Worm (Caenorhabditis elegans) whole organism, L4 larva: Measurements from ENCODE around the gene ethe-1.
A peak's percentile ranks its signal among the peaks of the same experiment; 100 is the strongest.

ENCODE experiments used
- F10B5.3 ChIP-seq: sonication (generic microtip); optimal IDR thresholded peaks from 2 replicates; lab custom pipeline; 2016; ENCODE audit warnings: mild to moderate bottlenecking, missing genetic modification characterization, missing compliant biosample characterization
- F44E2.7 ChIP-seq: fragments of 200-800 bp; sonication (Bioruptor generic); IDR thresholded peaks from 2 replicates; pipeline ENCODE4 v2.1.2; 2022; ENCODE audit warnings: missing genetic modification characterization, missing compliant biosample characterization
- Y105C5A.15 ChIP-seq: fragments of 200-800 bp; sonication (Bioruptor generic); IDR thresholded peaks from 2 replicates; pipeline ENCODE4 v1.3.6; 2022; ENCODE audit warnings: missing genetic modification characterization, missing compliant biosample characterization
- Y48G9A.11 ChIP-seq: fragments of 200-800 bp; sonication (Bioruptor generic); IDR thresholded peaks from 2 replicates; pipeline ENCODE4 v1.3.6; 2022; ENCODE audit warnings: missing genetic modification reagents, missing genetic modification characterization, missing compliant biosample characterization
- Y75B8A.6 ChIP-seq: fragments of 200-800 bp; sonication (Bioruptor generic); IDR thresholded peaks from 2 replicates; pipeline ENCODE4 v1.3.6; 2022; ENCODE audit warnings: missing genetic modification reagents, missing genetic modification characterization, missing compliant biosample characterization
- ZK546.5 ChIP-seq, 2 experiments: sonication (generic microtip); optimal IDR thresholded peaks; 2 replicates each; lab custom pipeline; 2017; ENCODE audit warnings: missing biosample characterization in 2 of 2, missing genetic modification characterization in 2 of 2
- ama-1 ChIP-seq: fragments of 150-350 bp; optimal IDR thresholded peaks from 2 replicates; lab custom pipeline; 2014; ENCODE audit warnings: inconsistent platforms, mixed read lengths
- attf-4 ChIP-seq: sonication (generic microtip); optimal IDR thresholded peaks from 3 replicates; lab custom pipeline; 2017; ENCODE audit warnings: missing biosample characterization, missing genetic modification characterization
- ceh-32 ChIP-seq: sonication (generic microtip); optimal IDR thresholded peaks from 2 replicates; lab custom pipeline; 2016; ENCODE audit warnings: mild to moderate bottlenecking, missing genetic modification characterization, missing compliant biosample characterization; ENCODE audit not compliant: poor library complexity
- ceh-44 ChIP-seq: fragments of 200-800 bp; sonication (Bioruptor generic); IDR thresholded peaks from 2 replicates; pipeline ENCODE4 v1.3.6; 2022; ENCODE audit warnings: missing genetic modification reagents, missing genetic modification characterization, missing compliant biosample characterization
- ceh-82 ChIP-seq: sonication (generic microtip); optimal IDR thresholded peaks from 2 replicates; lab custom pipeline; 2017; ENCODE audit warnings: missing biosample characterization, missing genetic modification characterization
- cey-2 ChIP-seq: sonication (generic microtip); optimal IDR thresholded peaks from 3 replicates; lab custom pipeline; 2017; ENCODE audit warnings: missing genetic modification characterization, mild to moderate bottlenecking, missing compliant biosample characterization, antibody characterized with exemption, borderline replicate concordance; ENCODE audit not compliant: insufficient read depth
- daf-12 ChIP-seq: fragments of 150-350 bp; optimal IDR thresholded peaks from 2 replicates; lab custom pipeline; 2014; ENCODE audit warnings: missing biosample characterization, missing genetic modification reagents, missing genetic modification characterization
- dmd-6 ChIP-seq: fragments of 200-800 bp; sonication (Bioruptor generic); IDR thresholded peaks from 2 replicates; pipeline ENCODE4 v1.3.6; 2022; ENCODE audit warnings: missing genetic modification reagents, missing genetic modification characterization, missing compliant biosample characterization
- dmd-9 ChIP-seq: fragments of 200-800 bp; sonication (Bioruptor generic); IDR thresholded peaks from 2 replicates; pipeline ENCODE4 v1.3.6; 2022; ENCODE audit warnings: missing genetic modification reagents, missing genetic modification characterization, missing compliant biosample characterization
- duxl-1 ChIP-seq: sonication (generic microtip); optimal IDR thresholded peaks from 2 replicates; lab custom pipeline; 2016; ENCODE audit warnings: mild to moderate bottlenecking, missing genetic modification characterization, moderate library complexity, missing compliant biosample characterization; ENCODE audit not compliant: poor library complexity
- egl-27 ChIP-seq: sonication (generic microtip); optimal IDR thresholded peaks from 3 replicates; lab custom pipeline; 2017; ENCODE audit warnings: missing biosample characterization, missing genetic modification reagents, missing genetic modification characterization
- fkh-10 ChIP-seq: fragments of 150-350 bp; optimal IDR thresholded peaks from 2 replicates; lab custom pipeline; 2014; ENCODE audit warnings: missing biosample characterization, missing genetic modification reagents, missing genetic modification characterization
- gei-8 ChIP-seq: fragments of 200-800 bp; sonication (Bioruptor generic); optimal IDR thresholded peaks from 2 replicates; lab custom pipeline; 2018; ENCODE audit warnings: mild to moderate bottlenecking, missing genetic modification characterization, missing compliant biosample characterization
- hmg-1.1 ChIP-seq: fragments of 200-800 bp; sonication (Bioruptor generic); IDR thresholded peaks from 2 replicates; pipeline ENCODE4 v1.3.6; 2022; ENCODE audit warnings: missing genetic modification reagents, missing genetic modification characterization, missing compliant biosample characterization
- lin-1 ChIP-seq: fragments of 200-800 bp; sonication (Bioruptor generic); IDR thresholded peaks from 2 replicates; pipeline ENCODE4 v1.3.6; 2022; ENCODE audit warnings: missing genetic modification reagents, missing genetic modification characterization, missing compliant biosample characterization
- lin-15B ChIP-seq: fragments of 150-350 bp; sonication (generic microtip); optimal IDR thresholded peaks from 3 replicates; lab custom pipeline; 2014; ENCODE audit warnings: missing biosample characterization, missing genetic modification characterization
- lin-29 ChIP-seq: fragments of 200-800 bp; sonication (Bioruptor generic); IDR thresholded peaks from 2 replicates; pipeline ENCODE4 v1.3.6; 2022; ENCODE audit warnings: missing genetic modification reagents, missing genetic modification characterization, missing compliant biosample characterization
- lin-38 ChIP-seq: fragments of 200-800 bp; sonication (Bioruptor generic); IDR thresholded peaks from 2 replicates; pipeline ENCODE4 v1.3.6; 2022; ENCODE audit warnings: missing genetic modification reagents, missing genetic modification characterization, missing compliant biosample characterization
- lin-39 ChIP-seq: fragments of 150-350 bp; optimal IDR thresholded peaks from 2 replicates; lab custom pipeline; 2014; ENCODE audit warnings: missing biosample characterization, missing genetic modification reagents, missing genetic modification characterization
- lir-3 ChIP-seq: sonication (generic microtip); optimal IDR thresholded peaks from 2 replicates; lab custom pipeline; 2016; ENCODE audit warnings: mild to moderate bottlenecking, missing genetic modification characterization, missing compliant biosample characterization
- lsy-2 ChIP-seq, 2 experiments: fragments of 150-350 bp in 1 of 2; sonication (generic microtip) in 1 of 2; optimal IDR thresholded peaks; 2 replicates each; lab custom pipeline; 2014 to 2017; ENCODE audit warnings: missing biosample characterization in 2 of 2, missing genetic modification characterization in 2 of 2
- madf-5 ChIP-seq, 2 experiments: fragments of 200-800 bp; sonication (Bioruptor generic); IDR thresholded peaks; 2 replicates each; pipeline ENCODE4 v1.3.6; 2022; ENCODE audit warnings: missing compliant biosample characterization in 2 of 2, missing genetic modification characterization in 2 of 2
- mdt-29 ChIP-seq: fragments of 200-800 bp; sonication (Bioruptor generic); IDR thresholded peaks from 2 replicates; pipeline ENCODE4 v1.3.6; 2022; ENCODE audit warnings: missing genetic modification reagents, missing genetic modification characterization, missing compliant biosample characterization
- mep-1 ChIP-seq: fragments of 150-350 bp; sonication (generic microtip); optimal IDR thresholded peaks from 3 replicates; lab custom pipeline; 2014; ENCODE audit warnings: missing biosample characterization, missing genetic modification characterization
- mes-2 ChIP-seq: sonication (generic microtip); optimal IDR thresholded peaks from 2 replicates; lab custom pipeline; 2016; ENCODE audit warnings: missing genotype, mild to moderate bottlenecking, missing genetic modification characterization, missing compliant biosample characterization; ENCODE audit not compliant: poor library complexity, severe bottlenecking
- nhr-10 ChIP-seq: fragments of 150-350 bp; optimal IDR thresholded peaks from 2 replicates; lab custom pipeline; 2014; ENCODE audit warnings: missing biosample characterization, missing genetic modification characterization
- nhr-111 ChIP-seq: fragments of 200-800 bp; sonication (Bioruptor generic); optimal IDR thresholded peaks from 2 replicates; lab custom pipeline; 2018; ENCODE audit warnings: mild to moderate bottlenecking, missing genetic modification characterization, missing compliant biosample characterization
- nhr-28 ChIP-seq: fragments of 150-350 bp; optimal IDR thresholded peaks from 2 replicates; lab custom pipeline; 2014; ENCODE audit warnings: missing biosample characterization, missing genetic modification characterization
- nhr-41 ChIP-seq: fragments of 200-800 bp; sonication (Bioruptor generic); IDR thresholded peaks from 2 replicates; pipeline ENCODE4 v1.3.6; 2022; ENCODE audit warnings: missing genetic modification reagents, missing genetic modification characterization, missing compliant biosample characterization
- nhr-42 ChIP-seq: fragments of 200-800 bp; sonication (Bioruptor generic); IDR thresholded peaks from 2 replicates; pipeline ENCODE4 v1.3.6; 2022; ENCODE audit warnings: missing genetic modification characterization, missing compliant biosample characterization
- nhr-77 ChIP-seq: fragments of 150-350 bp; optimal IDR thresholded peaks from 2 replicates; lab custom pipeline; 2014; ENCODE audit warnings: missing biosample characterization, missing genetic modification characterization
- pha-4 ChIP-seq, 2 experiments: fragments of 150-350 bp in 1 of 2; fragments of 200-800 bp in 1 of 2; sonication (Bioruptor generic) in 1 of 2; IDR thresholded peaks in 1 of 2; optimal IDR thresholded peaks in 1 of 2; 2 replicates each; pipeline versions ENCODE4 v1.3.6 to Lab custom; 2014 to 2022; ENCODE audit warnings: missing genetic modification characterization in 2 of 2, missing genetic modification reagents in 2 of 2, missing biosample characterization in 1 of 2, missing compliant biosample characterization in 1 of 2
- rbr-2 ChIP-seq: sonication (generic microtip); optimal IDR thresholded peaks from 2 replicates; lab custom pipeline; 2016; ENCODE audit warnings: missing genotype, missing genetic modification characterization, missing compliant biosample characterization
- sdz-12 ChIP-seq: fragments of 200-800 bp; sonication (Bioruptor generic); optimal IDR thresholded peaks from 2 replicates; lab custom pipeline; 2018; ENCODE audit warnings: mild to moderate bottlenecking, missing genetic modification characterization, missing compliant biosample characterization
- set-16 ChIP-seq: fragments of 200-800 bp; sonication (Bioruptor generic); IDR thresholded peaks from 2 replicates; pipeline ENCODE4 v1.3.6; 2022; ENCODE audit warnings: missing genetic modification reagents, missing genetic modification characterization, missing compliant biosample characterization
- snpc-4 ChIP-seq: fragments of 150-350 bp; optimal IDR thresholded peaks from 2 replicates; lab custom pipeline; 2014; ENCODE audit warnings: missing biosample characterization, missing genetic modification characterization
- tra-1 ChIP-seq: fragments of 200-800 bp; sonication (Bioruptor generic); IDR thresholded peaks from 2 replicates; pipeline ENCODE4 v1.3.6; 2022; ENCODE audit warnings: missing genetic modification reagents, missing genetic modification characterization, missing compliant biosample characterization
- unc-130 ChIP-seq: sonication (generic microtip); optimal IDR thresholded peaks from 2 replicates; lab custom pipeline; 2016; ENCODE audit warnings: missing genetic modification reagents, missing genetic modification characterization, missing compliant biosample characterization
- unc-39 ChIP-seq: sonication (generic microtip); optimal IDR thresholded peaks from 2 replicates; lab custom pipeline; 2017; ENCODE audit warnings: missing biosample characterization, missing genetic modification characterization
- vab-7 ChIP-seq: fragments of 200-800 bp; sonication (Bioruptor generic); IDR thresholded peaks from 2 replicates; pipeline ENCODE4 v1.3.6; 2022; ENCODE audit warnings: missing genetic modification reagents, missing genetic modification characterization, missing compliant biosample characterization
- zag-1 ChIP-seq: fragments of 150-350 bp; optimal IDR thresholded peaks from 2 replicates; lab custom pipeline; 2014; ENCODE audit warnings: missing biosample characterization, missing genetic modification characterization
- zfp-2 ChIP-seq: sonication (generic microtip); optimal IDR thresholded peaks from 2 replicates; lab custom pipeline; 2016; ENCODE audit warnings: mild to moderate bottlenecking, missing genetic modification characterization, missing compliant biosample characterization
- zip-11 ChIP-seq: fragments of 200-800 bp; sonication (Bioruptor generic); IDR thresholded peaks from 2 replicates; pipeline ENCODE4 v1.3.6; 2022; ENCODE audit warnings: missing genetic modification characterization, missing compliant biosample characterization
- ztf-11 ChIP-seq: fragments of 150-350 bp; optimal IDR thresholded peaks from 2 replicates; lab custom pipeline; 2014; ENCODE audit warnings: missing biosample characterization, missing genetic modification characterization
- ztf-7 ChIP-seq: fragments of 150-350 bp; optimal IDR thresholded peaks from 2 replicates; lab custom pipeline; 2014; ENCODE audit warnings: missing biosample characterization, missing genetic modification characterization

The ethe-1 gene

ce11 chrIV:9511221-9511638 is 2.7 kb upstream of the ethe-1 start (continued):
- TF ChIP-seq Y105C5A.15 (GFP tag; lab: Robert Waterston, UW) (0 out of 2 replicates have a peak, but pooled peaks have one; percentile 13), zfp-2 (tag; lab: Kevin White, UChicago) (no peak), lin-39 (tag; lab: Kevin White, UChicago) (no peak), nhr-41 (GFP tag; lab: Robert Waterston, UW) (no peak), mdt-29 (GFP tag; lab: Robert Waterston, UW) (0 out of 2 replicates have a peak, but pooled peaks have one; percentile 28), dmd-6 (GFP tag; lab: Robert Waterston, UW) (peak; percentile 46), ceh-44 (GFP tag; lab: Robert Waterston, UW) (no peak), nhr-111 (GFP tag; lab: Kevin White, UChicago) (no peak), madf-5 (GFP tag; IDR thresholded peaks at IDR 0.05; lab: Robert Waterston, UW) (no peak), unc-39 (tag; lab: Kevin White, UChicago) (no peak), snpc-4 (tag; lab: Kevin White, UChicago) (peak; percentile 95), gei-8 (GFP tag; lab: Kevin White, UChicago) (no peak), nhr-28 (tag; lab: Kevin White, UChicago) (no peak), fkh-10 (peak; percentile 38), lin-29 (GFP tag; lab: Robert Waterston, UW) (no peak), unc-130 (GFP tag; lab: Kevin White, UChicago) (no peak), mep-1 (tag; lab: Kevin White, UChicago) (peak; percentile 90), ztf-11 (tag; lab: Kevin White, UChicago) (no peak), ZK546.5 (tag; optimal IDR thresholded peaks at IDR 0.05; lab: Kevin White, UChicago) (no peak), nhr-10 (tag; lab: Kevin White, UChicago) (peak; percentile 37), lin-38 (GFP tag; lab: Robert Waterston, UW) (peak; percentile 76), dmd-9 (no peak), lin-1 (GFP tag; lab: Robert Waterston, UW) (no peak), F44E2.7 (GFP tag; lab: Robert Waterston, UW) (no peak), set-16 (GFP tag; lab: Robert Waterston, UW) (peak; percentile 48; the same call in 1 of the 2 replicates), zag-1 (no peak), cey-2 (tag; lab: Kevin White, UChicago) (no peak), lin-15B (tag; lab: Kevin White, UChicago) (no peak), nhr-77 (tag; lab: Kevin White, UChicago) (no peak), ama-1 (lab: Kevin White, UChicago) (peak; percentile 52), sdz-12 (GFP tag; lab: Kevin White, UChicago) (peak; percentile 75), ceh-32 (peak; percentile 46), tra-1 (GFP tag; lab: Robert Waterston, UW) (0 out of 2 replicates have a peak, but pooled peaks have one; percentile 17), egl-27 (tag; lab: Kevin White, UChicago) (no peak), daf-12 (tag; lab: Kevin White, UChicago) (no peak), pha-4 (GFP tag; IDR thresholded peaks at IDR 0.05; lab: Robert Waterston, UW) (peak; percentile 56; the same call in 1 of the 2 replicates), pha-4 (tag; optimal IDR thresholded peaks at IDR 0.05; lab: Kevin White, UChicago) (no peak), attf-4 (no peak), zip-11 (no peak), Y75B8A.6 (GFP tag; lab: Robert Waterston, UW) (no peak), vab-7 (no peak; the same call in 1 of the 2 replicates), mes-2 (tag; lab: Kevin White, UChicago) (peak; percentile 90), F10B5.3 (peak; percentile 86), rbr-2 (tag; lab: Kevin White, UChicago) (peak; percentile 74), nhr-42 (GFP tag; lab: Robert Waterston, UW) (no peak), ztf-7 (tag; lab: Kevin White, UChicago) (peak; percentile 19), Y48G9A.11 (peak; percentile 68; the same call in 1 of the 2 replicates), lir-3 (tag; lab: Kevin White, UChicago) (no peak), hmg-1.1 (GFP tag; lab: Robert Waterston, UW) (peak; percentile 62), duxl-1 (peak; percentile 62), lsy-2 (tag; optimal IDR thresholded peaks at IDR 0.05; lab: Kevin White, UChicago) (peak; percentile 33 to 73), ceh-82 (tag; lab: Kevin White, UChicago) (no peak)
